Worm (Caenorhabditis elegans) whole organism, early embryonic: ENCODE data around the gene zipt-7.2.

Experiments used
- B0310.2 ChIP-seq: sonication (generic microtip); optimal IDR thresholded peaks from 2 replicates; lab custom pipeline; 2016; ENCODE audit warnings: mild to moderate bottlenecking, missing genetic modification characterization, missing compliant biosample characterization
- aly-1 ChIP-seq: sonication (generic microtip); optimal IDR thresholded peaks from 2 replicates; lab custom pipeline; 2016; ENCODE audit warnings: missing genetic modification characterization, missing compliant biosample characterization
- ama-1 ChIP-seq: fragments of 150-350 bp; optimal IDR thresholded peaks from 2 replicates; lab custom pipeline; 2014
- flt-1 ChIP-seq: fragments of 200-800 bp; sonication (Bioruptor generic); IDR thresholded peaks from 2 replicates; pipeline ENCODE4 v1.3.6; 2022; ENCODE audit warnings: missing genetic modification characterization, missing compliant biosample characterization
- hmg-4 ChIP-seq: fragments of 200-800 bp; sonication (Bioruptor generic); optimal IDR thresholded peaks from 2 replicates; lab custom pipeline; 2018; ENCODE audit warnings: mild to moderate bottlenecking, missing genetic modification characterization, missing compliant biosample characterization
- pes-1 ChIP-seq: fragments of 200-800 bp; sonication (Bioruptor generic); IDR thresholded peaks from 2 replicates; pipeline ENCODE4 v1.3.6; 2022; ENCODE audit warnings: missing genetic modification reagents, missing genetic modification characterization, missing compliant biosample characterization
- scrt-1 ChIP-seq: fragments of 200-800 bp; sonication (Bioruptor generic); IDR thresholded peaks from 2 replicates; pipeline ENCODE4 v1.3.6; 2022; ENCODE audit warnings: missing genetic modification characterization, missing compliant biosample characterization

ce11 chrX:15494154-15494553 lies 13.5 kb downstream of the zipt-7.2 start:
- no peak for TF ChIP-seq flt-1
- TF ChIP-seq ama-1 (lab: Kevin White, UChicago): no peak
- TF ChIP-seq aly-1 (tag; lab: Kevin White, UChicago): no peak
- no peak for TF ChIP-seq B0310.2 (tag; lab: Kevin White, UChicago)
- no peak for TF ChIP-seq pes-1 (GFP tag; lab: Robert Waterston, UW)
- no peak for TF ChIP-seq scrt-1
- no peak for TF ChIP-seq hmg-4 (GFP tag; lab: Kevin White, UChicago)
